Worm (Caenorhabditis elegans) whole organism, midembryonic: ENCODE results near the gene npr-25.

Experiments used
- T22C8.4 ChIP-seq: fragments of 200-800 bp; sonication (Bioruptor generic); IDR thresholded peaks from 2 replicates; pipeline ENCODE4 v1.3.6; 2022; ENCODE audit warnings: missing genetic modification characterization, missing compliant biosample characterization
- cog-1 ChIP-seq: sonication (generic microtip); optimal IDR thresholded peaks from 2 replicates; lab custom pipeline; 2016; ENCODE audit warnings: missing genetic modification characterization, missing compliant biosample characterization
- flt-1 ChIP-seq: fragments of 200-800 bp; sonication (Bioruptor generic); IDR thresholded peaks from 2 replicates; pipeline ENCODE4 v1.3.6; 2022; ENCODE audit warnings: missing genetic modification characterization, missing compliant biosample characterization
- klf-2 ChIP-seq: fragments of 200-800 bp; sonication (Bioruptor generic); conservative IDR thresholded peaks from 2 replicates; pipeline ENCODE4 v1.3.6; 2022; ENCODE audit warnings: missing genetic modification reagents, missing genetic modification characterization, missing compliant biosample characterization
- med-1 ChIP-seq: sonication (generic microtip); optimal IDR thresholded peaks from 2 replicates; lab custom pipeline; 2017; ENCODE audit warnings: missing genetic modification characterization, mild to moderate bottlenecking, missing compliant biosample characterization, antibody characterized with exemption, missing genetic modification reagents; ENCODE audit not compliant: insufficient read depth
- ref-1 ChIP-seq: fragments of 200-800 bp; sonication (Bioruptor generic); conservative IDR thresholded peaks from 2 replicates; pipeline ENCODE4 v1.3.6; 2022; ENCODE audit warnings: missing genetic modification reagents, missing genetic modification characterization, missing compliant biosample characterization
- tab-1 ChIP-seq: fragments of 200-800 bp; sonication (Bioruptor generic); IDR thresholded peaks from 2 replicates; pipeline ENCODE4 v1.3.6; 2022; ENCODE audit warnings: missing genetic modification characterization, missing compliant biosample characterization
- ztf-23 ChIP-seq: fragments of 200-800 bp; sonication (Bioruptor generic); IDR thresholded peaks from 2 replicates; pipeline ENCODE4 v1.3.6; 2022; ENCODE audit warnings: missing genetic modification reagents, missing genetic modification characterization, missing compliant biosample characterization
- ztf-29 ChIP-seq: fragments of 200-800 bp; sonication (Bioruptor generic); IDR thresholded peaks from 2 replicates; pipeline ENCODE4 v1.3.6; 2022; ENCODE audit warnings: missing genetic modification reagents, missing genetic modification characterization, missing compliant biosample characterization

npr-25 gene

ce11 chrV:11346912-11347311 lies 5.9 kb downstream of the npr-25 start, which contains the start of gene grl-7:
grl-7 (minus strand) TSS chrV:11347012.
- TF ChIP-seq ztf-29 (GFP tag; lab: Robert Waterston, UW) (no peak), T22C8.4 (GFP tag; lab: Robert Waterston, UW) (no peak), ztf-23 (no peak), cog-1 (no peak), ref-1 (no peak), tab-1 (GFP tag; lab: Robert Waterston, UW) (no peak), med-1 (no peak), klf-2 (GFP tag; lab: Robert Waterston, UW) (no peak), flt-1 (no peak)

- TF ChIP-seq flt-1 (peak; percentile 53; the same call in 1 of the 2 replicates), T22C8.4 (GFP tag; lab: Robert Waterston, UW) (no peak)
These were observed 7.9 kb downstream of the npr-25 start for ce11 chrV:11344816-11345336.

DNA sequence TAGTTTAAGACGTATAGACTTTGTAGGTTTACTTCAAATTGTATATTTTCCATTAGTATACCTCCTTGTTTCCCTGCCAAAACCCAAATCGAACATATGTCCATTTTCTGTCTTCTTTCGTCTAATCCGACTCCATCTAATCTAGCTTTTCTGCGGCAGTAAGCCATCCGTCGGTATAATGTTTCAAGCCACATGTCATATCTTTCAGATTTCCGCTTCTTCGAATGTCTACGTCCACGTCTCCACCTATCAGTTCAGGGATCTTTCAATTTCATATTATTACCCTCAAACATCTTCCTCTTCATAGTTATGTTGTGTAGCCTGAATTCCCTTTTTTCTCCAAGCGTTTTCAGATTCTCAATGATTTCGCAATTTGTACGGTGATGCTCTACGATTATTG lies 8.7 kb downstream of the npr-25 start:
- TF ChIP-seq med-1, result no peak
- no peak for TF ChIP-seq T22C8.4 (GFP tag; lab: Robert Waterston, UW)
- no peak for TF ChIP-seq ref-1
- TF ChIP-seq ztf-23, result no peak
- no peak for TF ChIP-seq flt-1
- no peak for TF ChIP-seq ztf-29 (GFP tag; lab: Robert Waterston, UW)
- TF ChIP-seq cog-1, result no peak
- no peak for TF ChIP-seq klf-2 (GFP tag; lab: Robert Waterston, UW)
- TF ChIP-seq tab-1 (GFP tag; lab: Robert Waterston, UW), result no peak

- TF ChIP-seq T22C8.4 (GFP tag; lab: Robert Waterston, UW) (no peak), tab-1 (GFP tag; lab: Robert Waterston, UW) (no peak)
These were observed 10.9 kb downstream of the npr-25 start, which contains the start of gene T02E9.5 for ce11 chrV:11341913-11342312. T02E9.5 (plus strand) TSS chrV:11342233.

DNA sequence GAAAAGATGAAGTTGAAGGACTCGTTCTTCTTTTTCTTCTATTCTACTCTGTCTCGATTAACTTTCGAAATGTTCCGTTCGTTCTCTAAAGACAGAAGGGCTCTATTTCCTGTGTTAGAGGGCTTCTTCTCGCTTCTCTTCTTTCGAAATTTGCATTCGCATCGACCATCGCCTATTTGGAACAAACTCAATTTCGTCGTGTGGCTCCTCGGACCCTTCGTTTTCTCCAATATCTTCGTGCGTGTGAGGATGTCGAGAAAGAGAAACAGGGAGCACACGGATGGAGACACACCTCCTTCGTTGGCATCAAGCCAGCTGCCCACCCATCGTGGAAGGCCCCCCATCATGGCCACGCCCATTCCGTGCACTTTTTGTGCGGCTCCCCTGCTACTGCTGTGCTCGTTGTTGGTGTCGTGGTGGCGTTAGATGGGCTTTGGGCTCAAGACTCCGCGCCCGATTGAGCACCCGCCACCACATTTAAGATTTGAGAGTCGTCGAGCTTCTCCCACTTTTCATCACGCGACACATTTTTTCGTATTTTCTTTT lies 11.6 kb downstream of the npr-25 start:
- no peak for TF ChIP-seq tab-1 (GFP tag; lab: Robert Waterston, UW)
- no peak for TF ChIP-seq ztf-29 (GFP tag; lab: Robert Waterston, UW)
- peak; percentile 62; the same call in 1 of the 2 replicates for TF ChIP-seq klf-2 (GFP tag; lab: Robert Waterston, UW)

DNA sequence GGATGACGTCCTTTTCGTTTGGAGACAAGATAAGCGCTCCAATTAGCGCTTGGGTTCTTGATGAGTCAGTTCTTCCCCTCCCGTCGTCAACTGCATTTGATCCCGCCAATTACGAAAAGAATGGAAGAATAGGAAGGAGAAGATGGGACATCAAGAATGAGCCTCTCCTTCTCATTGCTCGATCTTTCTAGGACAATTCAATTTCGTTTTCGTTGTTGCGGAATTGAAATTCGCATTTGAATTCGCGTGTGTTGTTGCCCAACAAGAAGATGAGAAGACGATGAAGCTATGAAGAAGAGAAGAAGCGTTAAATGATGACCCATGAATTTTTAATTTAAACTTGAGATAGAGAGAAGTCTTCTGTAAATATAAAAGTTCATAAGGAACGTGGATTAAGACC lies 15.9 kb downstream of the npr-25 start:
- TF ChIP-seq cog-1 (no peak), ztf-29 (GFP tag; lab: Robert Waterston, UW) (no peak), ztf-23 (no peak), tab-1 (GFP tag; lab: Robert Waterston, UW) (no peak)

DNA sequence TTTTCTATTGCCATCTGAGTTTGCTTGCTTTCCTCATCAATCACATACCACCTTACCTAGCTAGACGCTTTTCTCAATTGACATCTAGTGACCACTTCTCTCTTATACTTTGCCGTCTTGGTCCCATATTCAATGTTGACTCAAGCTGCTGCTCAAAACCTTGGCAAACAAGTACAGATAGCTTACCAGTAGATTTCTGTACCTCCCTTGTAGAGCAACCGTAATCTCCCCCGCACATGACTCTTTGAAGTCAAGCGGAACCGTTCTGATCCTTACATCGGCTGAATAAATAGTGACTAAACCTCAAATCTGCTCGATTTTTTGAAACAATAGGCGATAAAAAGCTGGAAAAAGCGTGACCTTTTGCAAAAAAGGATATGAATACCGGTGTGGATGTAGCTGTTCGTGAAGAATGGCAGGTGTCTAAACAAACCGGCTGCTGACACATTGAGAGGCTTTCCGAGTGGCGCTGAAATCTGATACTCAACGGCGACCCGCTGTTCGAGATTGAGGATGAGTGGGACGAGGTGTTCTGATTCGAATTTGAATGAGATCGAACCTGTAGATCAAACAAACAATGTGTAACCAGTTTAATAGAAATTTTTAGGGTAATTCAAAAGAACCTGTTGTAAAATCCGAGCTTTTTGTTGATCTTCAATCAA lies 16.9 kb downstream of the npr-25 start:
- TF ChIP-seq ztf-23 (no peak), cog-1 (no peak), ref-1 (no peak), med-1 (no peak), flt-1 (no peak), tab-1 (GFP tag; lab: Robert Waterston, UW) (no peak), klf-2 (GFP tag; lab: Robert Waterston, UW) (no peak), ztf-29 (GFP tag; lab: Robert Waterston, UW) (no peak), T22C8.4 (GFP tag; lab: Robert Waterston, UW) (no peak)

- no peak for TF ChIP-seq med-1
- TF ChIP-seq ztf-29 (GFP tag; lab: Robert Waterston, UW), result no peak
- TF ChIP-seq ztf-23, result no peak
- TF ChIP-seq tab-1 (GFP tag; lab: Robert Waterston, UW), result no peak
- TF ChIP-seq cog-1, result no peak
- TF ChIP-seq T22C8.4 (GFP tag; lab: Robert Waterston, UW), result no peak
- no peak for TF ChIP-seq flt-1
- no peak for TF ChIP-seq klf-2 (GFP tag; lab: Robert Waterston, UW)
- no peak for TF ChIP-seq ref-1
These were observed 18.6 kb downstream of the npr-25 start, which contains the start of gene T02E9.6 for ce11 chrV:11334193-11334592. T02E9.6 (minus strand) TSS chrV:11334293.

DNA sequence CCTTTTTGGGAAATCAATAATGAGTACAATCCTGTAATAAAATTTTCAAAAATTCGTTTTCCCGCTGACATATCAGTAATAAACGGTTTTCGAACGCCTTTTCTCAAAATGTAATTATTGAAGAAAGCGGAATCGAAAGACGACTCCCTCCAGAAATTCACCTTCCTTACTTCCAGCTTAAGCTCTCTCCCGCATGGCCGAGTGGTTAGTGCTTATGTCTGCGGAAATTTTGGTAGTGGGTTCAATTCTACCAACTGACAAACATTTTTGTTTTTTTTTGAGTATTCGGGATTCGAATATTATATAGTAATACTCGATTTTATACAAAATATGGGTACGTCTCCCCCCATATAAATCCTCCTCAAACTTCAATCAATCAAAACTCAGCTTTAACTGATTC lies 21.0 kb downstream of the npr-25 start:
- TF ChIP-seq T22C8.4 (GFP tag; lab: Robert Waterston, UW), result peak; percentile 26; the same call in 1 of the 2 replicates
- TF ChIP-seq ztf-29 (GFP tag; lab: Robert Waterston, UW), result 0 out of 2 replicates have a peak, but pooled peaks have one; percentile 41

DNA sequence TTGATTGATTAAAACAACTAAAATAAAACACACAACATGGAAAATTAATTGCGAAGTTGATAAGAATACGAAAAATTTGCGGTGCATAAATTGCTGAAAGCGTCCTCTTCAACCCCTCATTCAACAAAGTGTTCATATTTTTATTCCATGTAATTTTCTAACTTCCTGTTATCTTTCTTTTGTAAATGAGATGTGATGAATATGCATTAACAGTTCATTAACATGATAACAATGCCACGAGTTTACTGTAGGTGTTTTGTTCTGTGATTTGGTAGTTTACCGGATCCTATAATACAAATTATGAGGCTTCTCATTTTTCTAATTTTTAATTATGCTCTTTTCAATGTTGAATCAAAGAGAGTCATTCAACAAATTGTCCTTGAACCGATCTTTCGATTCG lies 23.7 kb downstream of the npr-25 start, which contains the start of gene F47G9.6:
TSS of gene F47G9.6 (plus strand) at position 301 of the 400 bp plus-strand sequence.
- TF ChIP-seq tab-1 (GFP tag; lab: Robert Waterston, UW), result no peak
- no peak for TF ChIP-seq klf-2 (GFP tag; lab: Robert Waterston, UW)
- TF ChIP-seq med-1, result no peak
- no peak for TF ChIP-seq ztf-23
- no peak for TF ChIP-seq ref-1
- no peak for TF ChIP-seq ztf-29 (GFP tag; lab: Robert Waterston, UW)
- no peak for TF ChIP-seq flt-1
- no peak for TF ChIP-seq T22C8.4 (GFP tag; lab: Robert Waterston, UW)
- TF ChIP-seq cog-1, result no peak

ce11 chrV:11326914-11327367 lies 25.9 kb downstream of the npr-25 start, which contains the start of gene tmed-10:
tmed-10 (minus strand) TSS chrV:11326964.
- peak; percentile 63; the same call in 1 of the 2 replicates for TF ChIP-seq ztf-23
- 0 out of 2 replicates have a peak, but pooled peaks have one; percentile 25 for TF ChIP-seq T22C8.4 (GFP tag; lab: Robert Waterston, UW)
- TF ChIP-seq flt-1, result peak; percentile 55; the same call in 1 of the 2 replicates
- no peak for TF ChIP-seq ztf-29 (GFP tag; lab: Robert Waterston, UW)
